Worm (Caenorhabditis elegans) whole organism, young adult: ENCODE measurements around the gene dhhc-1.

ENCODE experiments used
- Y53G8AR.9 ChIP-seq: fragments of 200-800 bp; sonication (Bioruptor generic); conservative IDR thresholded peaks from 2 replicates; pipeline ENCODE4 v1.3.6; 2022; ENCODE audit warnings: missing genetic modification reagents, missing genetic modification characterization, missing compliant biosample characterization
- cebp-1 ChIP-seq, 2 experiments: fragments of 200-800 bp in 1 of 2; sonication (Bioruptor generic) in 1 of 2; sonication (generic microtip) in 1 of 2; IDR thresholded peaks in 1 of 2; optimal IDR thresholded peaks in 1 of 2; 2 replicates each; pipeline versions ENCODE4 v1.3.6 to Lab custom; 2017 to 2022; ENCODE audit warnings: missing compliant biosample characterization in 2 of 2, missing genetic modification characterization in 2 of 2, mild to moderate bottlenecking in 1 of 2, missing genetic modification reagents in 1 of 2, moderate library complexity in 1 of 2
- ets-4 ChIP-seq: fragments of 200-800 bp; sonication (Bioruptor generic); optimal IDR thresholded peaks from 2 replicates; lab custom pipeline; 2018; ENCODE audit warnings: mild to moderate bottlenecking, missing genetic modification characterization, missing compliant biosample characterization
- hlh-26 ChIP-seq: fragments of 200-800 bp; sonication (Bioruptor generic); conservative IDR thresholded peaks from 2 replicates; pipeline ENCODE4 v1.3.6; 2022; ENCODE audit warnings: missing genetic modification reagents, missing genetic modification characterization, missing compliant biosample characterization
- lin-26 ChIP-seq: fragments of 200-800 bp; sonication (Bioruptor generic); IDR thresholded peaks from 2 replicates; pipeline ENCODE4 v1.3.6; 2022; ENCODE audit warnings: missing genetic modification reagents, missing genetic modification characterization, missing compliant biosample characterization
- lin-40 ChIP-seq: sonication (generic microtip); optimal IDR thresholded peaks from 2 replicates; lab custom pipeline; 2016; ENCODE audit warnings: missing genetic modification characterization, mild to moderate bottlenecking, missing compliant biosample characterization, missing genotype, missing genetic modification reagents
- lin-54 ChIP-seq: fragments of 200-800 bp; sonication (Bioruptor generic); optimal IDR thresholded peaks from 2 replicates; lab custom pipeline; 2018; ENCODE audit warnings: mild to moderate bottlenecking, missing genetic modification characterization, missing compliant biosample characterization
- mxl-1 ChIP-seq: sonication (generic microtip); optimal IDR thresholded peaks from 2 replicates; lab custom pipeline; 2016; ENCODE audit warnings: missing genetic modification characterization, missing compliant biosample characterization
- nfyb-1 ChIP-seq: fragments of 200-800 bp; sonication (Bioruptor generic); IDR thresholded peaks from 2 replicates; pipeline ENCODE4 v1.3.6; 2022; ENCODE audit warnings: missing genetic modification reagents, missing genetic modification characterization, missing compliant biosample characterization
- sea-2 ChIP-seq: fragments of 200-800 bp; sonication (Bioruptor generic); IDR thresholded peaks from 2 replicates; pipeline ENCODE4 v1.3.6; 2022; ENCODE audit warnings: missing genetic modification characterization, missing compliant biosample characterization
- tlf-1 ChIP-seq: fragments of 200-800 bp; sonication (Bioruptor generic); optimal IDR thresholded peaks from 2 replicates; lab custom pipeline; 2018; ENCODE audit warnings: mild to moderate bottlenecking, missing genetic modification characterization, missing compliant biosample characterization
- unc-130 ChIP-seq: sonication (generic microtip); optimal IDR thresholded peaks from 2 replicates; lab custom pipeline; 2016; ENCODE audit warnings: missing genetic modification reagents, missing genetic modification characterization, missing compliant biosample characterization

ce11 chrX:15148389-15148788 lies 48.2 kb upstream of the dhhc-1 start:
- no peak for TF ChIP-seq lin-40 (tag; lab: Kevin White, UChicago)
- no peak for TF ChIP-seq unc-130 (GFP tag; lab: Kevin White, UChicago)
- TF ChIP-seq sea-2 (GFP tag; lab: Robert Waterston, UW) = no peak
- TF ChIP-seq tlf-1 (GFP tag; lab: Kevin White, UChicago) = no peak
- no peak for TF ChIP-seq hlh-26 (GFP tag; lab: Robert Waterston, UW)
- TF ChIP-seq nfyb-1 (GFP tag; lab: Robert Waterston, UW) = no peak
- TF ChIP-seq ets-4 (GFP tag; lab: Kevin White, UChicago) = no peak
- no peak for TF ChIP-seq lin-26 (GFP tag; lab: Robert Waterston, UW)
- no peak for TF ChIP-seq Y53G8AR.9 (GFP tag; lab: Robert Waterston, UW)
- TF ChIP-seq cebp-1 (GFP tag; IDR thresholded peaks at IDR 0.05; lab: Robert Waterston, UW) = no peak
- no peak for TF ChIP-seq cebp-1 (tag; optimal IDR thresholded peaks at IDR 0.05; lab: Kevin White, UChicago)
- no peak for TF ChIP-seq mxl-1 (tag; lab: Kevin White, UChicago)
- TF ChIP-seq lin-54 (GFP tag; lab: Kevin White, UChicago) = no peak
